Fruit fly (Drosophila melanogaster): ENCODE results near the gene fmt.
A peak's percentile ranks its signal among the peaks of the same experiment; 100 is the strongest.

fmt gene

DNA sequence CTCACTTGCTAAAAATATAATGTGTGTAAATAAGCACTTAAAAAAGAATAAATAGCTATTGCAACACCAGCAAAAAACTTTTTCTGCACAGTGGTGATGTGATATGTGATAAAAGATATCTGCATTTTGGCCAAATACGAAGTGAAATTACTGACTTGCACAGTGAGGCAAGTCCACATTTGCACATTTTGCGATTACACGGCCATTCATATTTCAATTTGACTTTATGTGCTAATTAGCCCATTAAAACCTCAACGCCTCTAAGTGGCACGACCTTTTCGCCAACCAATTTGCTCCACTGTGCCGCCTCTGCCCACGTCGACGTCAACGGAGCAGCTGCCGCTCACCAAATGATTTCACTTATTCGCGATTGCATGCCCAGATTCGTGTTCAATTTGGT, 46.5 kb upstream of the fmt start, which contains the start of gene CG33946 (continued):
- TF ChIP-seq CG11294 (GFP tag; IDR thresholded peaks at IDR 0.05), result peak; percentile 71
- TF ChIP-seq fd85E (GFP tag; optimal IDR thresholded peaks at IDR 0.05), result no peak
- peak; percentile 59 for TF ChIP-seq Eip78C (GFP tag)
- peak; percentile 39 for TF ChIP-seq CG6792 (GFP tag; optimal IDR thresholded peaks at IDR 0.05)
- TF ChIP-seq eg (GFP tag; IDR thresholded peaks at IDR 0.05), result peak; percentile 83
- peak; percentile 37 for TF ChIP-seq CG8632 (GFP tag; optimal IDR thresholded peaks at IDR 0.05)
- TF ChIP-seq Smox (GFP tag; optimal IDR thresholded peaks at IDR 0.05), result peak; percentile 74
- peak; percentile 75 for TF ChIP-seq topi (GFP tag; optimal IDR thresholded peaks at IDR 0.05)
- TF ChIP-seq CG6854 (GFP tag; optimal IDR thresholded peaks at IDR 0.05), result no peak
- no peak for TF ChIP-seq Eip93F (GFP tag; optimal IDR thresholded peaks at IDR 0.05)
- TF ChIP-seq Hr4 (GFP tag; optimal IDR thresholded peaks at IDR 0.05), result peak; percentile 60
- TF ChIP-seq CG16779 (tag; optimal IDR thresholded peaks at IDR 0.05), result no peak

DNA sequence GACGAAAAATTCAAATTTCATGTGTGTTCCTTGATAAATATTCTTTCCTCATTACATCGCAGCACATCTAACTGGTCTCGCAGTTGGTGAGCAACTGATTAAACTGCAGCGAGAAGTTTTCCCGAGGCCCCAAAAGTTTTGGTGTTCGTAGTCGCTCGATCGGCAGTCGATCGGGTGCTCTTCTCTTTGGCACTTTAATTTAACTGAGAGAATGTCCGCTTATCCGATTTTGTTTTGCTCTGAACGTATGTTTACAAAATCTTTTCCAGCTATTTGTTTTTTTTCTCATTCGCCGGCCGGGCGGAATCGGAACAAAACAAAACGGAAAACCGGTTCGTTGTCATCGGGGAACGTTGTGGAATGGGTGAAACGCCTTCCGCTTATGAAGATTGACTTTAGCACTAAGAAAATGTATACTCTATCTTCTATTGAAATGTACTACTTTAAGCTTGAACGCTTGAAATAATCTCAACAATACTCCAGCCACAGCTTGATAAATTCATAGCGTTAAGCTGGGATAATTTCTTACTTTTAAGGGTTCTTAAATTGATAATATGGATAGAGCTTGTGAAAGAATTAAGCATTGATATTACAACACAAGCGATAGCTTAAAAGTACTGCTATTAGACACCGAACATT, 45.0 kb upstream of the fmt start:
- TF ChIP-seq CG6163 (GFP tag; IDR thresholded peaks at IDR 0.05) (peak; percentile 71; the same call in 2 of the 3 replicates), CG10669 (GFP tag; optimal IDR thresholded peaks at IDR 0.05) (peak; percentile 9), dsx (GFP tag; optimal IDR thresholded peaks at IDR 0.05; ENCODE audit: poor library complexity, severe bottlenecking) (peak; percentile 14), salr (GFP tag; optimal IDR thresholded peaks at IDR 0.05) (no peak), CG6808 (GFP tag; optimal IDR thresholded peaks at IDR 0.05) (peak; percentile 45), Blimp-1 (GFP tag; optimal IDR thresholded peaks at IDR 0.05) (no peak), acj6 (GFP tag; optimal IDR thresholded peaks at IDR 0.05) (no peak), CG1621 (tag; optimal IDR thresholded peaks at IDR 0.05) (peak; percentile 61), ss (GFP tag; optimal IDR thresholded peaks at IDR 0.05) (peak; percentile 64 to 66), fkh (GFP tag; optimal IDR thresholded peaks at IDR 0.05) (peak; percentile 81), Smox (GFP tag; optimal IDR thresholded peaks at IDR 0.05) (no peak), CG6854 (GFP tag; optimal IDR thresholded peaks at IDR 0.05) (peak; percentile 68), CG3919 (GFP tag; optimal IDR thresholded peaks at IDR 0.05) (no peak), net (GFP tag; optimal IDR thresholded peaks at IDR 0.05) (peak; percentile 50), CG8119 (GFP tag; IDR thresholded peaks at IDR 0.05) (peak; percentile 49; the same call in 2 of the 3 replicates), spab (GFP tag; optimal IDR thresholded peaks at IDR 0.05) (peak; percentile 18), Eip78C (GFP tag) (peak; percentile 25), CG9139 (GFP tag; optimal IDR thresholded peaks at IDR 0.05) (peak; percentile 55), CG8319 (GFP tag; optimal IDR thresholded peaks at IDR 0.05) (no peak), Eip75B (GFP tag; optimal IDR thresholded peaks at IDR 0.05) (peak; percentile 22), CG15336 (GFP tag; IDR thresholded peaks at IDR 0.05) (peak; percentile 66; the same call in 1 of the 2 replicates), Sox102F (GFP tag; optimal IDR thresholded peaks at IDR 0.05) (peak; percentile 8), CG6276 (GFP tag; optimal IDR thresholded peaks at IDR 0.05) (peak; percentile 1), pdm3 (GFP tag; optimal IDR thresholded peaks at IDR 0.05) (no peak), Ets96B (tag; optimal IDR thresholded peaks at IDR 0.05) (peak; percentile 21), eg (GFP tag; IDR thresholded peaks at IDR 0.05) (peak; percentile 45; the same call in 1 of the 3 replicates), CG16779 (tag; optimal IDR thresholded peaks at IDR 0.05) (peak; percentile 46), CG11762 (GFP tag; optimal IDR thresholded peaks at IDR 0.05; ENCODE audit: insufficient read depth) (no peak)

- peak; percentile 25 for TF ChIP-seq vri (GFP tag; optimal IDR thresholded peaks at IDR 0.05)
- no peak for TF ChIP-seq CG6792 (GFP tag; optimal IDR thresholded peaks at IDR 0.05)
- TF ChIP-seq CG6854 (GFP tag; optimal IDR thresholded peaks at IDR 0.05), result peak; percentile 37
- TF ChIP-seq achi (GFP tag; optimal IDR thresholded peaks at IDR 0.05), result peak; percentile 7
- TF ChIP-seq CG3919 (GFP tag; optimal IDR thresholded peaks at IDR 0.05), result peak; percentile 7
- no peak for TF ChIP-seq pdm3 (GFP tag; optimal IDR thresholded peaks at IDR 0.05)
- peak; percentile 14; the same call in 1 of the 3 replicates for TF ChIP-seq eg (GFP tag; IDR thresholded peaks at IDR 0.05)
- TF ChIP-seq Hr4 (GFP tag; optimal IDR thresholded peaks at IDR 0.05), result no peak
- no peak for TF ChIP-seq esn (GFP tag; optimal IDR thresholded peaks at IDR 0.05)
- peak; percentile 52; the same call in 2 of the 3 replicates for TF ChIP-seq CG6163 (GFP tag; IDR thresholded peaks at IDR 0.05)
- TF ChIP-seq CG7368 (GFP tag; optimal IDR thresholded peaks at IDR 0.05), result no peak
- TF ChIP-seq svp (GFP tag), result peak; percentile 67
- TF ChIP-seq Met (GFP tag; optimal IDR thresholded peaks at IDR 0.05), result no peak
- TF ChIP-seq CG9139 (GFP tag; optimal IDR thresholded peaks at IDR 0.05), result no peak
- peak; percentile 9 for TF ChIP-seq fkh (GFP tag; optimal IDR thresholded peaks at IDR 0.05)
- TF ChIP-seq Blimp-1 (GFP tag; optimal IDR thresholded peaks at IDR 0.05), result peak; percentile 67
- peak; percentile 35 for TF ChIP-seq Sox102F (GFP tag; optimal IDR thresholded peaks at IDR 0.05)
Observed at dm6 chr3L:6217806-6218205, 44.1 kb upstream of the fmt start, which contains the start of gene LanA. LanA (minus strand) TSS chr3L:6218022.

All from whole organism, prepupa.